Worm (Caenorhabditis elegans) whole organism, L1 larva: ENCODE data around the gene ZK867.2.

Experiments
- Y116A8C.19 ChIP-seq: sonication (generic microtip); optimal IDR thresholded peaks from 2 replicates; lab custom pipeline; 2016; ENCODE audit warnings: missing compliant biosample characterization, missing genetic modification characterization, borderline replicate concordance
- aha-1 ChIP-seq: fragments of 150-350 bp; optimal IDR thresholded peaks from 2 replicates; lab custom pipeline; 2014; ENCODE audit warnings: missing biosample characterization, missing genetic modification characterization
- alr-1 ChIP-seq: fragments of 200-800 bp; sonication (Bioruptor generic); optimal IDR thresholded peaks from 2 replicates; lab custom pipeline; 2018; ENCODE audit warnings: borderline replicate concordance, mild to moderate bottlenecking, missing genetic modification characterization, missing compliant biosample characterization
- blmp-1 ChIP-seq: fragments of 150-350 bp; optimal IDR thresholded peaks from 2 replicates; lab custom pipeline; 2014; ENCODE audit warnings: missing biosample characterization, missing genetic modification characterization
- ceh-8 ChIP-seq: fragments of 200-800 bp; sonication (Bioruptor generic); optimal IDR thresholded peaks from 2 replicates; lab custom pipeline; 2018; ENCODE audit warnings: mild to moderate bottlenecking, missing genetic modification characterization, moderate library complexity, missing compliant biosample characterization
- ceh-82 ChIP-seq, 3 experiments: fragments of 150-350 bp in 1 of 3; sonication (generic microtip) in 2 of 3; optimal IDR thresholded peaks; 2 replicates each; lab custom pipeline; 2014 to 2017; ENCODE audit warnings: missing biosample characterization in 3 of 3, missing genetic modification characterization in 3 of 3
- ceh-90 ChIP-seq: sonication (generic microtip); optimal IDR thresholded peaks from 2 replicates; lab custom pipeline; 2016; ENCODE audit warnings: missing genetic modification characterization, missing compliant biosample characterization
- dpl-1 ChIP-seq, 3 experiments: fragments of 150-350 bp in 2 of 3; sonication (generic microtip) in 1 of 3; optimal IDR thresholded peaks; 2 replicates each; lab custom pipeline; 2014 to 2017; ENCODE audit warnings: missing biosample characterization in 3 of 3, missing genetic modification characterization in 3 of 3, missing genetic modification reagents in 3 of 3
- dsc-1 ChIP-seq: sonication (generic microtip); optimal IDR thresholded peaks from 2 replicates; lab custom pipeline; 2016; ENCODE audit warnings: mild to moderate bottlenecking, missing genetic modification characterization, missing compliant biosample characterization
- efl-1 ChIP-seq, 4 experiments: fragments of 150-350 bp; optimal IDR thresholded peaks in 3 of 4; peaks in 1 of 4; 1 replicate in 1 of 4; 2 replicates in 3 of 4; lab custom pipeline; 2014; ENCODE audit warnings: missing biosample characterization in 2 of 4, missing genetic modification characterization in 2 of 4, missing genetic modification reagents in 2 of 4
- efl-3 ChIP-seq: fragments of 200-800 bp; sonication (Bioruptor generic); optimal IDR thresholded peaks from 2 replicates; lab custom pipeline; 2018; ENCODE audit warnings: mild to moderate bottlenecking, missing genetic modification characterization, missing compliant biosample characterization
- egl-13 ChIP-seq: sonication (generic microtip); optimal IDR thresholded peaks from 2 replicates; lab custom pipeline; 2016; ENCODE audit warnings: missing genotype, missing genetic modification reagents, missing genetic modification characterization, missing compliant biosample characterization
- elt-3 ChIP-seq, 6 experiments: fragments of 150-350 bp in 1 of 6; sonication (generic microtip); optimal IDR thresholded peaks; 2 replicates each; lab custom pipeline; 2017 to 2018; ENCODE audit warnings: missing biosample characterization in 6 of 6, missing genetic modification characterization in 6 of 6, inconsistent platforms in 1 of 6
- fkh-4 ChIP-seq: sonication (generic microtip); optimal IDR thresholded peaks from 2 replicates; lab custom pipeline; 2016; ENCODE audit warnings: missing compliant biosample characterization, missing genetic modification characterization, borderline replicate concordance
- fkh-8 ChIP-seq: sonication (generic microtip); optimal IDR thresholded peaks from 2 replicates; lab custom pipeline; 2016; ENCODE audit warnings: mild to moderate bottlenecking, missing genetic modification characterization, missing compliant biosample characterization
- hpl-2 ChIP-seq: fragments of 150-350 bp; optimal IDR thresholded peaks from 2 replicates; lab custom pipeline; 2014; ENCODE audit warnings: missing biosample characterization, missing genetic modification reagents, missing genetic modification characterization
- lin-14 ChIP-seq: fragments of 200-800 bp; sonication (Bioruptor generic); optimal IDR thresholded peaks from 2 replicates; lab custom pipeline; 2018; ENCODE audit warnings: mild to moderate bottlenecking, missing genetic modification characterization, moderate library complexity, missing compliant biosample characterization
- lin-15B ChIP-seq: fragments of 150-350 bp; sonication (generic microtip); optimal IDR thresholded peaks from 3 replicates; lab custom pipeline; 2014; ENCODE audit warnings: missing biosample characterization, missing genetic modification characterization
- lin-35 ChIP-seq, 2 experiments: fragments of 150-350 bp; optimal IDR thresholded peaks; 2 replicates each; lab custom pipeline; 2014; ENCODE audit warnings: missing biosample characterization in 2 of 2, missing genetic modification characterization in 2 of 2, missing genetic modification reagents in 2 of 2
- lsy-2 ChIP-seq, 2 experiments: fragments of 150-350 bp; optimal IDR thresholded peaks; 2 replicates each; lab custom pipeline; 2014; ENCODE audit warnings: missing biosample characterization in 2 of 2, missing genetic modification characterization in 2 of 2
- mef-2 ChIP-seq: fragments of 150-350 bp; optimal IDR thresholded peaks from 2 replicates; lab custom pipeline; 2014; ENCODE audit warnings: missing biosample characterization, missing genetic modification characterization
- nhr-20 ChIP-seq: sonication (generic microtip); optimal IDR thresholded peaks from 2 replicates; lab custom pipeline; 2016; ENCODE audit warnings: mild to moderate bottlenecking, missing genetic modification characterization, missing compliant biosample characterization
- nhr-76 ChIP-seq: sonication (generic microtip); optimal IDR thresholded peaks from 2 replicates; lab custom pipeline; 2017; ENCODE audit warnings: missing biosample characterization, missing genetic modification characterization
- nhr-85 ChIP-seq: sonication (generic microtip); peaks from one replicate; lab custom pipeline; 2016; ENCODE audit warnings: missing genetic modification characterization, inconsistent platforms, missing compliant biosample characterization
- pax-3 ChIP-seq: fragments of 200-800 bp; sonication (Bioruptor generic); optimal IDR thresholded peaks from 2 replicates; lab custom pipeline; 2018; ENCODE audit warnings: mild to moderate bottlenecking, missing genetic modification characterization, moderate library complexity, missing compliant biosample characterization
- skn-1 ChIP-seq: fragments of 150-350 bp; optimal IDR thresholded peaks from 2 replicates; lab custom pipeline; 2014; ENCODE audit warnings: missing biosample characterization, missing genetic modification characterization
- snu-23 ChIP-seq: sonication (generic microtip); optimal IDR thresholded peaks from 2 replicates; lab custom pipeline; 2016; ENCODE audit warnings: missing genetic modification characterization, missing compliant biosample characterization
- sox-4 ChIP-seq: sonication (generic microtip); optimal IDR thresholded peaks from 2 replicates; lab custom pipeline; 2016; ENCODE audit warnings: missing genetic modification characterization, missing compliant biosample characterization
- sptf-1 ChIP-seq: fragments of 150-350 bp; optimal IDR thresholded peaks from 2 replicates; lab custom pipeline; 2014; ENCODE audit warnings: missing biosample characterization, missing genetic modification characterization
- tbx-2 ChIP-seq: sonication (generic microtip); optimal IDR thresholded peaks from 2 replicates; lab custom pipeline; 2016; ENCODE audit warnings: missing genetic modification characterization, missing compliant biosample characterization
- unc-130 ChIP-seq: fragments of 150-350 bp; optimal IDR thresholded peaks from 2 replicates; lab custom pipeline; 2017; ENCODE audit warnings: missing biosample characterization, missing genetic modification characterization, inconsistent platforms
- unc-30 ChIP-seq: sonication (generic microtip); optimal IDR thresholded peaks from 2 replicates; lab custom pipeline; 2017; ENCODE audit warnings: missing biosample characterization, missing genetic modification characterization
- unc-62 ChIP-seq: fragments of 150-350 bp; optimal IDR thresholded peaks from 2 replicates; lab custom pipeline; 2014; ENCODE audit warnings: missing biosample characterization, missing genetic modification reagents, missing genetic modification characterization
- unc-86 ChIP-seq: sonication (generic microtip); optimal IDR thresholded peaks from 2 replicates; lab custom pipeline; 2016; ENCODE audit warnings: missing genetic modification characterization, missing compliant biosample characterization
- unc-98 ChIP-seq: fragments of 200-800 bp; sonication (Bioruptor generic); IDR thresholded peaks from 2 replicates; pipeline ENCODE4 v1.3.6; 2022; ENCODE audit warnings: missing genetic modification characterization, missing compliant biosample characterization
- zag-1 ChIP-seq: fragments of 150-350 bp; optimal IDR thresholded peaks from 2 replicates; lab custom pipeline; 2014; ENCODE audit warnings: missing biosample characterization, missing genetic modification characterization
- ztf-11 ChIP-seq, 2 experiments: sonication (generic microtip); optimal IDR thresholded peaks; 2 replicates each; lab custom pipeline; 2016 to 2017; ENCODE audit warnings: missing genetic modification characterization in 2 of 2, missing biosample characterization in 1 of 2, missing compliant biosample characterization in 1 of 2
- ztf-4 ChIP-seq: fragments of 150-350 bp; optimal IDR thresholded peaks from 2 replicates; lab custom pipeline; 2014; ENCODE audit warnings: missing biosample characterization, missing genetic modification characterization

Gene ZK867.2

ce11 chrX:7206419-7206818 lies at the start of gene ZK867.2:
Gene ZK867.2, plus strand, starts transcription at chrX:7206719.
- TF ChIP-seq sox-4 (tag; lab: Kevin White, UChicago) (no peak), unc-30 (tag; lab: Kevin White, UChicago) (no peak), nhr-76 (tag; lab: Kevin White, UChicago) (no peak), ceh-82 (tag; optimal IDR thresholded peaks at IDR 0.05; lab: Kevin White, UChicago) (no peak), unc-86 (tag; lab: Kevin White, UChicago) (no peak), hpl-2 (GFP tag; lab: Kevin White, UChicago) (no peak), dsc-1 (tag; lab: Kevin White, UChicago) (no peak), alr-1 (tag; lab: Kevin White, UChicago) (no peak), zag-1 (tag; lab: Kevin White, UChicago) (no peak), pax-3 (tag; lab: Kevin White, UChicago) (no peak), skn-1 (tag; lab: Kevin White, UChicago) (no peak), Y116A8C.19 (no peak), efl-3 (GFP tag; lab: Kevin White, UChicago) (no peak), tbx-2 (no peak), dpl-1 (GFP tag; optimal IDR thresholded peaks at IDR 0.05; lab: Kevin White, UChicago) (no peak), ztf-11 (tag; optimal IDR thresholded peaks at IDR 0.05; lab: Kevin White, UChicago) (no peak), mef-2 (no peak), lsy-2 (tag; optimal IDR thresholded peaks at IDR 0.05; lab: Kevin White, UChicago) (no peak), fkh-4 (tag; lab: Kevin White, UChicago) (no peak)

- TF ChIP-seq nhr-20 (tag; lab: Kevin White, UChicago): peak; percentile 40
- peak; percentile 44 for TF ChIP-seq unc-130
- no peak for TF ChIP-seq ceh-8 (GFP tag; lab: Kevin White, UChicago)
- TF ChIP-seq blmp-1 (tag; lab: Kevin White, UChicago): peak; percentile 64
- no peak for TF ChIP-seq unc-98 (GFP tag; lab: Robert Waterston, UW)
- TF ChIP-seq lin-35 (GFP tag; optimal IDR thresholded peaks at IDR 0.05; lab: Kevin White, UChicago): peak in 1 of 2 experiments; percentile 31
- TF ChIP-seq snu-23 (GFP tag; lab: Kevin White, UChicago): peak; percentile 24
- peak; percentile 45 for TF ChIP-seq lin-14 (GFP tag; lab: Kevin White, UChicago)
- TF ChIP-seq sox-4 (tag; lab: Kevin White, UChicago): no peak
- no peak for TF ChIP-seq fkh-4 (tag; lab: Kevin White, UChicago)
- peak; percentile 70 for TF ChIP-seq nhr-85 (tag; lab: Kevin White, UChicago)
- peak in 1 of 6 experiments; percentile 25 for TF ChIP-seq elt-3 (tag; optimal IDR thresholded peaks at IDR 0.05; lab: Kevin White, UChicago)
- no peak for TF ChIP-seq ztf-4 (tag; lab: Kevin White, UChicago)
- TF ChIP-seq aha-1 (tag; lab: Kevin White, UChicago): no peak
- TF ChIP-seq egl-13 (tag; lab: Kevin White, UChicago): no peak
- no peak for TF ChIP-seq ceh-90 (tag; lab: Kevin White, UChicago)
- no peak for TF ChIP-seq dpl-1 (GFP tag; optimal IDR thresholded peaks at IDR 0.05; lab: Kevin White, UChicago)
Observed at ce11 chrX:7157483-7157882, 49.0 kb upstream of the ZK867.2 start.

- TF ChIP-seq fkh-8 (tag; lab: Kevin White, UChicago) (no peak), nhr-85 (tag; lab: Kevin White, UChicago) (peak; percentile 35)
Observed at ce11 chrX:7158736-7159135, 47.8 kb upstream of the ZK867.2 start, which contains the start of gene pgp-10. Gene pgp-10, plus strand, starts transcription at chrX:7159036.

ce11 chrX:7162764-7163163 lies 43.8 kb upstream of the ZK867.2 start:
- TF ChIP-seq sptf-1 (tag; lab: Kevin White, UChicago): no peak
- TF ChIP-seq ztf-11 (tag; optimal IDR thresholded peaks at IDR 0.05; lab: Kevin White, UChicago): peak in 1 of 2 experiments; percentile 20
- TF ChIP-seq unc-62: no peak
- no peak for TF ChIP-seq zag-1 (tag; lab: Kevin White, UChicago)
- no peak for TF ChIP-seq tbx-2
- no peak for TF ChIP-seq ceh-90 (tag; lab: Kevin White, UChicago)
- no peak for TF ChIP-seq efl-1 (optimal IDR thresholded peaks at IDR 0.05; lab: Kevin White, UChicago)
- peak in 1 of 2 experiments; percentile 14 for TF ChIP-seq efl-1 (GFP tag; optimal IDR thresholded peaks at IDR 0.05 in 1 of 2; lab: Kevin White, UChicago)
- TF ChIP-seq lin-15B (tag; lab: Kevin White, UChicago): no peak
